Worm (Caenorhabditis elegans) whole organism, late embryonic: ENCODE data around the gene Y73C8B.3.

ENCODE experiments used
- C08G9.2 ChIP-seq: sonication (generic microtip); optimal IDR thresholded peaks from 2 replicates; lab custom pipeline; 2016; ENCODE audit warnings: mild to moderate bottlenecking, missing genetic modification characterization, moderate library complexity, missing compliant biosample characterization
- F13H6.1 ChIP-seq: sonication (generic microtip); optimal IDR thresholded peaks from 2 replicates; lab custom pipeline; 2016; ENCODE audit warnings: missing genetic modification characterization, missing compliant biosample characterization
- K02D7.2 ChIP-seq: sonication (generic microtip); optimal IDR thresholded peaks from 2 replicates; lab custom pipeline; 2017; ENCODE audit warnings: mild to moderate bottlenecking, missing genetic modification characterization, missing compliant biosample characterization
- T23F11.4 ChIP-seq: fragments of 200-800 bp; sonication (Bioruptor generic); optimal IDR thresholded peaks from 2 replicates; lab custom pipeline; 2018; ENCODE audit warnings: mild to moderate bottlenecking, missing genetic modification characterization, missing compliant biosample characterization
- ama-1 ChIP-seq: fragments of 150-350 bp; optimal IDR thresholded peaks from 2 replicates; lab custom pipeline; 2014
- ceh-14 ChIP-seq: sonication (generic microtip); optimal IDR thresholded peaks from 2 replicates; lab custom pipeline; 2016; ENCODE audit warnings: missing genotype, missing genetic modification characterization, missing compliant biosample characterization
- ceh-19 ChIP-seq: fragments of 200-800 bp; sonication (Bioruptor generic); optimal IDR thresholded peaks from 2 replicates; lab custom pipeline; 2018; ENCODE audit warnings: mild to moderate bottlenecking, missing genetic modification characterization, missing compliant biosample characterization
- ceh-2 ChIP-seq: sonication (generic microtip); optimal IDR thresholded peaks from 2 replicates; lab custom pipeline; 2016; ENCODE audit warnings: missing genotype, missing genetic modification characterization, missing compliant biosample characterization
- ceh-45 ChIP-seq: fragments of 200-800 bp; sonication (Bioruptor generic); IDR thresholded peaks from 2 replicates; pipeline ENCODE4 v1.3.6; 2022; ENCODE audit warnings: missing genetic modification reagents, missing genetic modification characterization, missing compliant biosample characterization
- che-1 ChIP-seq: sonication (generic microtip); optimal IDR thresholded peaks from 2 replicates; lab custom pipeline; 2016; ENCODE audit warnings: mild to moderate bottlenecking, missing genetic modification characterization, missing compliant biosample characterization
- dmd-4 ChIP-seq: sonication (generic microtip); optimal IDR thresholded peaks from 2 replicates; lab custom pipeline; 2016; ENCODE audit warnings: borderline replicate concordance, missing genetic modification characterization, missing compliant biosample characterization
- dve-1 ChIP-seq: sonication (generic microtip); optimal IDR thresholded peaks from 2 replicates; lab custom pipeline; 2017; ENCODE audit warnings: antibody characterized with exemption, mild to moderate bottlenecking, missing genetic modification characterization, missing compliant biosample characterization
- fax-1 ChIP-seq: sonication (generic microtip); optimal IDR thresholded peaks from 2 replicates; lab custom pipeline; 2016; ENCODE audit warnings: missing genotype, missing genetic modification characterization, missing compliant biosample characterization
- gmeb-2 ChIP-seq: sonication (generic microtip); optimal IDR thresholded peaks from 2 replicates; lab custom pipeline; 2016; ENCODE audit warnings: missing genetic modification characterization, inconsistent platforms, missing compliant biosample characterization
- hlh-6 ChIP-seq: sonication (generic microtip); optimal IDR thresholded peaks from 2 replicates; lab custom pipeline; 2016; ENCODE audit warnings: missing genotype, missing genetic modification characterization, missing compliant biosample characterization
- lim-6 ChIP-seq: sonication (generic microtip); optimal IDR thresholded peaks from 2 replicates; lab custom pipeline; 2016; ENCODE audit warnings: missing genetic modification characterization, missing compliant biosample characterization
- lin-11 ChIP-seq: fragments of 200-800 bp; sonication (Bioruptor generic); optimal IDR thresholded peaks from 2 replicates; lab custom pipeline; 2018; ENCODE audit warnings: mild to moderate bottlenecking, missing genetic modification characterization, missing compliant biosample characterization
- nfya-1 ChIP-seq: sonication (generic microtip); optimal IDR thresholded peaks from 2 replicates; lab custom pipeline; 2017; ENCODE audit warnings: missing genetic modification characterization, mild to moderate bottlenecking, missing compliant biosample characterization, antibody characterized with exemption, moderate library complexity
- nhr-11 ChIP-seq: fragments of 150-350 bp; optimal IDR thresholded peaks from 2 replicates; lab custom pipeline; 2014; ENCODE audit warnings: missing biosample characterization, missing genetic modification characterization
- nhr-232 ChIP-seq: sonication (generic microtip); optimal IDR thresholded peaks from 2 replicates; lab custom pipeline; 2016; ENCODE audit warnings: missing genetic modification characterization, missing compliant biosample characterization
- odd-2 ChIP-seq: sonication (generic microtip); optimal IDR thresholded peaks from 2 replicates; lab custom pipeline; 2017; ENCODE audit warnings: antibody characterized with exemption, mild to moderate bottlenecking, missing genetic modification characterization, missing compliant biosample characterization
- pag-3 ChIP-seq: sonication (generic microtip); optimal IDR thresholded peaks from 2 replicates; lab custom pipeline; 2016; ENCODE audit warnings: missing compliant biosample characterization, missing genetic modification characterization, borderline replicate concordance
- pha-2 ChIP-seq: sonication (generic microtip); optimal IDR thresholded peaks from 2 replicates; lab custom pipeline; 2017; ENCODE audit warnings: mild to moderate bottlenecking, missing genetic modification characterization, missing compliant biosample characterization
- rnt-1 ChIP-seq: sonication (generic microtip); optimal IDR thresholded peaks from 2 replicates; lab custom pipeline; 2016; ENCODE audit warnings: missing genetic modification characterization, missing compliant biosample characterization
- sdc-2 ChIP-seq: sonication (generic microtip); optimal IDR thresholded peaks from 2 replicates; lab custom pipeline; 2016; ENCODE audit warnings: missing genotype, missing genetic modification characterization, missing compliant biosample characterization
- ttx-3 ChIP-seq: sonication (generic microtip); optimal IDR thresholded peaks from 2 replicates; lab custom pipeline; 2016; ENCODE audit warnings: missing genetic modification reagents, missing genetic modification characterization, missing compliant biosample characterization
- unc-42 ChIP-seq: sonication (generic microtip); optimal IDR thresholded peaks from 2 replicates; lab custom pipeline; 2016; ENCODE audit warnings: missing genotype, missing genetic modification characterization, missing compliant biosample characterization
- unc-55 ChIP-seq: sonication (generic microtip); optimal IDR thresholded peaks from 2 replicates; lab custom pipeline; 2017; ENCODE audit warnings: missing biosample characterization, missing genetic modification reagents, missing genetic modification characterization
- unc-86 ChIP-seq: sonication (generic microtip); optimal IDR thresholded peaks from 2 replicates; lab custom pipeline; 2016; ENCODE audit warnings: missing genetic modification characterization, missing compliant biosample characterization
- zip-5 ChIP-seq: sonication (generic microtip); optimal IDR thresholded peaks from 2 replicates; lab custom pipeline; 2016; ENCODE audit warnings: missing genetic modification characterization, missing compliant biosample characterization
- ztf-16 ChIP-seq: sonication (generic microtip); optimal IDR thresholded peaks from 2 replicates; lab custom pipeline; 2017; ENCODE audit warnings: missing genetic modification characterization, missing compliant biosample characterization

Y73C8B.3 gene

ce11 chrV:3204433-3204832, 11.4 kb upstream of the Y73C8B.3 start:
- TF ChIP-seq ztf-16 (tag; lab: Kevin White, UChicago) (no peak), nhr-11 (tag; lab: Kevin White, UChicago) (no peak)
- TF ChIP-seq, all 69 proteins: peak for 0

ce11 chrV:3200323-3200722, 7.3 kb upstream of the Y73C8B.3 start, which contains the start of gene K08D9.4:
TSS of gene K08D9.4 (minus strand) at chrV:3200423.
- TF ChIP-seq ceh-19 (no peak), T23F11.4 (GFP tag; lab: Kevin White, UChicago) (no peak), ceh-14 (tag; lab: Kevin White, UChicago) (no peak), lin-11 (tag; lab: Kevin White, UChicago) (no peak), dve-1 (tag; lab: Kevin White, UChicago) (no peak), ama-1 (lab: Kevin White, UChicago) (no peak), C08G9.2 (tag; lab: Kevin White, UChicago) (no peak), ztf-16 (tag; lab: Kevin White, UChicago) (no peak), zip-5 (tag; lab: Kevin White, UChicago) (no peak), gmeb-2 (no peak), pha-2 (tag; lab: Kevin White, UChicago) (no peak), ceh-45 (GFP tag; lab: Robert Waterston, UW) (no peak), hlh-6 (no peak)

- TF ChIP-seq dve-1 (tag; lab: Kevin White, UChicago) (no peak), unc-42 (tag; lab: Kevin White, UChicago) (no peak), K02D7.2 (tag; lab: Kevin White, UChicago) (no peak), C08G9.2 (tag; lab: Kevin White, UChicago) (no peak), ttx-3 (tag; lab: Kevin White, UChicago) (no peak), pag-3 (tag; lab: Kevin White, UChicago) (no peak), F13H6.1 (no peak), unc-55 (GFP tag; lab: Kevin White, UChicago) (no peak), nhr-11 (tag; lab: Kevin White, UChicago) (no peak), rnt-1 (tag; lab: Kevin White, UChicago) (no peak), zip-5 (tag; lab: Kevin White, UChicago) (no peak), lim-6 (tag; lab: Kevin White, UChicago) (no peak), odd-2 (tag; lab: Kevin White, UChicago) (no peak), dmd-4 (tag; lab: Kevin White, UChicago) (no peak), sdc-2 (no peak)
Observed at ce11 chrV:3196832-3197329, 3.8 kb upstream of the Y73C8B.3 start, which contains the start of the genes Y73C8B.1 and Y73C8B.5. TSS of gene Y73C8B.1 (minus strand) at chrV:3196882. TSS of gene Y73C8B.5 (plus strand) at chrV:3197268.

ce11 chrV:3195814-3196213, 2.8 kb upstream of the Y73C8B.3 start:
- TF ChIP-seq unc-86 (tag; lab: Kevin White, UChicago) (no peak), C08G9.2 (tag; lab: Kevin White, UChicago) (no peak), nfya-1 (tag; lab: Kevin White, UChicago) (peak; percentile 89)

ce11 chrV:3194952-3195450, 2.0 kb upstream of the Y73C8B.3 start, which contains the start of gene Y73C8B.2:
TSS of gene Y73C8B.2 (minus strand) at chrV:3195002.
- TF ChIP-seq fax-1 (tag; lab: Kevin White, UChicago) (no peak), nhr-232 (tag; lab: Kevin White, UChicago) (no peak), ceh-2 (tag; lab: Kevin White, UChicago) (no peak), sdc-2 (no peak), che-1 (no peak)

ce11 chrV:3188043-3188442, 5.0 kb downstream of the Y73C8B.3 start, which contains the start of gene lag-2:
TSS of gene lag-2 (plus strand) at chrV:3188343.
- TF ChIP-seq pag-3 (tag; lab: Kevin White, UChicago) (no peak), nhr-11 (tag; lab: Kevin White, UChicago) (no peak), unc-86 (tag; lab: Kevin White, UChicago) (no peak)
- TF ChIP-seq, all 69 proteins: peak for 0
